Worm (Caenorhabditis elegans): ENCODE measurements around the gene anoh-1.

The anoh-1 gene

ce11 chrIII:13224395-13224794 lies 22.0 kb upstream of the anoh-1 start (continued):
- no peak for TF ChIP-seq nfya-1 (tag; optimal IDR thresholded peaks at IDR 0.05; ENCODE audit: borderline replicate concordance, insufficient read depth)
- no peak for TF ChIP-seq F55B11.4 (tag; optimal IDR thresholded peaks at IDR 0.05; ENCODE audit: borderline replicate concordance, insufficient read depth)
- no peak for TF ChIP-seq nhr-120 (GFP tag; IDR thresholded peaks at IDR 0.05)
- peak; percentile 21 to 22 for TF ChIP-seq rec-8 (tag; optimal IDR thresholded peaks at IDR 0.05)

ce11 chrIII:13225019-13225418 lies 21.3 kb upstream of the anoh-1 start:
- TF ChIP-seq C06A6.2 (GFP tag; conservative IDR thresholded peaks at IDR 0.05), result 0 out of 2 replicates have a peak, but pooled peaks have one; percentile 12
- peak; percentile 48 for TF ChIP-seq rpc-1 (optimal IDR thresholded peaks at IDR 0.05)
- TF ChIP-seq rpc-1 (tag; optimal IDR thresholded peaks at IDR 0.05), result peak; percentile 35
- TF ChIP-seq nfyb-1 (GFP tag; IDR thresholded peaks at IDR 0.05), result 0 out of 2 replicates have a peak, but pooled peaks have one; percentile 30
- peak; percentile 13 for TF ChIP-seq snpc-1.1 (tag; optimal IDR thresholded peaks at IDR 0.05; ENCODE audit: insufficient read depth)
- TF ChIP-seq F57A8.1 (GFP tag; optimal IDR thresholded peaks at IDR 0.05), result no peak
- TF ChIP-seq F23B12.7 (tag; optimal IDR thresholded peaks at IDR 0.05; ENCODE audit: insufficient read depth), result peak; percentile 40
- TF ChIP-seq lsl-1 (GFP tag; optimal IDR thresholded peaks at IDR 0.05), result peak; percentile 38
- TF ChIP-seq F10E7.11 (tag; optimal IDR thresholded peaks at IDR 0.05), result no peak
- TF ChIP-seq K12H6.12 (tag; optimal IDR thresholded peaks at IDR 0.05), result no peak
- no peak for TF ChIP-seq snpc-4 (GFP tag; optimal IDR thresholded peaks at IDR 0.05)
- peak in 1 of 4 experiments; percentile 13 for TF ChIP-seq snpc-4 (tag; optimal IDR thresholded peaks at IDR 0.05)
- TF ChIP-seq D2030.7 (GFP tag; IDR thresholded peaks at IDR 0.05), result peak; percentile 71
- no peak for TF ChIP-seq nhr-120 (GFP tag; IDR thresholded peaks at IDR 0.05)
- 0 out of 2 replicates have a peak, but pooled peaks have one; percentile 14 for TF ChIP-seq ekl-4 (GFP tag; IDR thresholded peaks at IDR 0.05)
- peak; percentile 94 for TF ChIP-seq tbp1 (GFP tag; optimal IDR thresholded peaks at IDR 0.05)
- TF ChIP-seq efl-1 (GFP tag; optimal IDR thresholded peaks at IDR 0.05), result no peak
- TF ChIP-seq lin-26 (GFP tag; IDR thresholded peaks at IDR 0.05), result peak; percentile 60; the same call in 1 of the 2 replicates
- TF ChIP-seq egl-44 (GFP tag; IDR thresholded peaks at IDR 0.05), result peak; percentile 52; the same call in 1 of the 2 replicates
- peak; percentile 49 for TF ChIP-seq sptf-2 (GFP tag; optimal IDR thresholded peaks at IDR 0.05)
- peak; percentile 5 for TF ChIP-seq snpc-1.3 (tag; optimal IDR thresholded peaks at IDR 0.05; ENCODE audit: insufficient read depth)
- TF ChIP-seq Y95B8A.8 (GFP tag; IDR thresholded peaks at IDR 0.05), result 0 out of 2 replicates have a peak, but pooled peaks have one; percentile 50
- no peak for TF ChIP-seq nhr-27 (tag; optimal IDR thresholded peaks at IDR 0.05)
- TF ChIP-seq pbrm-1 (GFP tag; IDR thresholded peaks at IDR 0.05), result peak; percentile 43; the same call in 1 of the 2 replicates
- TF ChIP-seq C17E4.6 (GFP tag; IDR thresholded peaks at IDR 0.05), result no peak
- TF ChIP-seq mel-28 (tag; optimal IDR thresholded peaks at IDR 0.05; ENCODE audit: borderline replicate concordance), result no peak
- TF ChIP-seq ZK185.1 (tag; optimal IDR thresholded peaks at IDR 0.05; ENCODE audit: poor library complexity, severe bottlenecking), result peak; percentile 42
- peak; percentile 62 for TF ChIP-seq mcd-1 (GFP tag; IDR thresholded peaks at IDR 0.05)
- no peak for TF ChIP-seq rcor-1 (GFP tag; IDR thresholded peaks at IDR 0.05)
- TF ChIP-seq lin-54 (GFP tag; optimal IDR thresholded peaks at IDR 0.05), result peak; percentile 24
- peak; percentile 62; the same call in 1 of the 2 replicates for TF ChIP-seq madf-6 (GFP tag; IDR thresholded peaks at IDR 0.05)
- TF ChIP-seq zfh-2 (GFP tag; conservative IDR thresholded peaks at IDR 0.05), result peak; percentile 59
- TF ChIP-seq akir-1 (GFP tag; optimal IDR thresholded peaks at IDR 0.05), result peak; percentile 13
- 0 out of 2 replicates have a peak, but pooled peaks have one; percentile 21 for TF ChIP-seq K11D2.4 (GFP tag; IDR thresholded peaks at IDR 0.05)
- peak; percentile 72 for TF ChIP-seq hmg-1.2 (GFP tag; IDR thresholded peaks at IDR 0.05)
- no peak for TF ChIP-seq cebp-1 (GFP tag; IDR thresholded peaks at IDR 0.05)
- TF ChIP-seq cebp-1 (tag; optimal IDR thresholded peaks at IDR 0.05), result peak; percentile 63
- peak; percentile 79 for TF ChIP-seq dox-1 (GFP tag; IDR thresholded peaks at IDR 0.05)
- no peak for TF ChIP-seq ztf-25 (GFP tag; IDR thresholded peaks at IDR 0.05)
- TF ChIP-seq him-1 (tag; optimal IDR thresholded peaks at IDR 0.05), result peak; percentile 62
- TF ChIP-seq B0261.1 (tag; optimal IDR thresholded peaks at IDR 0.05), result peak; percentile 78
